Worm (Caenorhabditis elegans): ENCODE data around the gene pap-2.

- TF ChIP-seq him-1 (tag; optimal IDR thresholded peaks at IDR 0.05) (no peak), dao-5 (tag; optimal IDR thresholded peaks at IDR 0.05) (no peak), W03F9.2 (tag; optimal IDR thresholded peaks at IDR 0.05) (no peak)
Observed at ce11 chrII:9621121-9621520, 11.9 kb upstream of the pap-2 start.

Data from whole organism, L4/young adult.